Fruit fly (Drosophila melanogaster) whole organism, embryonic: ENCODE results near the gene JMJD4.

Experiments used
- Ada2b ChIP-seq: fragments of 200-800 bp; sonication (Bioruptor generic); IDR thresholded peaks from 2 replicates; pipeline ENCODE4 v1.3.6; 2022; ENCODE audit warnings: missing biosample characterization, missing genetic modification characterization
- CG10366 ChIP-seq: fragments of 200-800 bp; sonication (Bioruptor generic); IDR thresholded peaks from 2 replicates; pipeline ENCODE4 v1.3.6; 2022; ENCODE audit warnings: missing biosample characterization, missing genetic modification characterization
- CG10431 ChIP-seq: fragments of 200-800 bp; sonication (Bioruptor generic); optimal IDR thresholded peaks from 3 replicates; lab custom pipeline; 2018; ENCODE audit warnings: missing biosample characterization, mild to moderate bottlenecking, missing genetic modification characterization
- CG11247 ChIP-seq: fragments of 200-800 bp; sonication (Bioruptor generic); IDR thresholded peaks from 2 replicates; pipeline ENCODE4 v1.3.6; 2022; ENCODE audit warnings: missing biosample characterization, missing genetic modification characterization
- CG11456 ChIP-seq: fragments of 200-800 bp; sonication (Bioruptor generic); IDR thresholded peaks from 3 replicates; pipeline ENCODE4 v1.3.6; 2022; ENCODE audit warnings: missing biosample characterization, missing genetic modification characterization
- CG11695 ChIP-seq: fragments of 200-800 bp; sonication (Bioruptor generic); IDR thresholded peaks from 3 replicates; pipeline ENCODE4 v1.3.6; 2022; ENCODE audit warnings: missing biosample characterization, missing genetic modification characterization
- CG11723 ChIP-seq: fragments of 200-800 bp; sonication (Bioruptor generic); optimal IDR thresholded peaks from 2 replicates; lab custom pipeline; 2017; ENCODE audit warnings: missing biosample characterization, mild to moderate bottlenecking, missing genetic modification characterization
- CG13296 ChIP-seq: fragments of 200-800 bp; sonication (Bioruptor generic); optimal IDR thresholded peaks from 3 replicates; lab custom pipeline; 2018; ENCODE audit warnings: missing biosample characterization, mild to moderate bottlenecking, missing genetic modification characterization
- CG14441 ChIP-seq: fragments of 200-800 bp; sonication (Bioruptor generic); IDR thresholded peaks from 2 replicates; pipeline ENCODE4 v1.3.6; 2022; ENCODE audit warnings: missing biosample characterization, missing genetic modification characterization
- CG14965 ChIP-seq: fragments of 200-800 bp; sonication (Bioruptor generic); optimal IDR thresholded peaks from 2 replicates; lab custom pipeline; 2016; ENCODE audit warnings: missing biosample characterization, missing genetic modification characterization, borderline replicate concordance
- CG1832 ChIP-seq: fragments of 200-800 bp; sonication (Bioruptor generic); optimal IDR thresholded peaks from 2 replicates; lab custom pipeline; 2017; ENCODE audit warnings: missing biosample characterization, mild to moderate bottlenecking, missing genetic modification characterization, inconsistent platforms
- CG2875 ChIP-seq: fragments of 200-800 bp; sonication (Bioruptor generic); optimal IDR thresholded peaks from 2 replicates; lab custom pipeline; 2017; ENCODE audit warnings: missing biosample characterization, mild to moderate bottlenecking, missing genetic modification characterization, missing genetic modification reagents
- CG30431 ChIP-seq: fragments of 200-800 bp; sonication (Bioruptor generic); optimal IDR thresholded peaks from 2 replicates; lab custom pipeline; 2017; ENCODE audit warnings: missing biosample characterization, missing genetic modification characterization
- CG4707 ChIP-seq: fragments of 200-800 bp; sonication (Bioruptor generic); optimal IDR thresholded peaks from 2 replicates; lab custom pipeline; 2018; ENCODE audit warnings: missing biosample characterization, mild to moderate bottlenecking, missing genetic modification characterization, moderate library complexity
- CG5953 ChIP-seq: fragments of 200-800 bp; sonication (Bioruptor generic); IDR thresholded peaks from 2 replicates; pipeline ENCODE4 v1.3.6; 2022; ENCODE audit warnings: missing biosample characterization, missing genetic modification characterization
- CG6175 ChIP-seq: fragments of 200-800 bp; sonication (Bioruptor generic); IDR thresholded peaks from 3 replicates; pipeline ENCODE4 v1.3.6; 2022; ENCODE audit warnings: missing biosample characterization, missing genetic modification characterization
- CG6791 ChIP-seq: fragments of 200-800 bp; sonication (Bioruptor generic); IDR thresholded peaks from 3 replicates; pipeline ENCODE4 v1.3.6; 2022; ENCODE audit warnings: missing biosample characterization, missing genetic modification characterization; ENCODE audit not compliant: partially characterized antibody
- CG7357 ChIP-seq: fragments of 200-800 bp; sonication (Bioruptor generic); IDR thresholded peaks from 3 replicates; pipeline ENCODE4 v1.3.6; 2022; ENCODE audit warnings: missing biosample characterization, missing genetic modification characterization
- CG7372 ChIP-seq: fragments of 200-800 bp; sonication (Bioruptor generic); IDR thresholded peaks from 2 replicates; pipeline ENCODE4 v1.3.6; 2022; ENCODE audit warnings: missing biosample characterization, missing genetic modification characterization
- CG7745 ChIP-seq: fragments of 200-800 bp; sonication (Bioruptor generic); optimal IDR thresholded peaks from 2 replicates; lab custom pipeline; 2018; ENCODE audit warnings: missing biosample characterization, mild to moderate bottlenecking, missing genetic modification characterization, moderate library complexity
- Dll ChIP-seq: fragments of 200-800 bp; sonication (Bioruptor generic); IDR thresholded peaks from 4 replicates; pipeline ENCODE4 v1.3.6; 2022; ENCODE audit warnings: missing biosample characterization, missing genetic modification characterization; ENCODE audit not compliant: partially characterized antibody
- Ets65A ChIP-seq: fragments of 200-800 bp; sonication (Bioruptor generic); peaks from one replicate; lab custom pipeline; 2016; ENCODE audit warnings: missing biosample characterization, missing genetic modification characterization
- Fer3 ChIP-seq: fragments of 200-800 bp; sonication (Bioruptor generic); optimal IDR thresholded peaks from 2 replicates; lab custom pipeline; 2018; ENCODE audit warnings: missing biosample characterization, mild to moderate bottlenecking, missing genetic modification characterization, moderate library complexity
- HHEX ChIP-seq: fragments of 200-800 bp; sonication (Bioruptor generic); optimal IDR thresholded peaks from 3 replicates; lab custom pipeline; 2017; ENCODE audit warnings: missing biosample characterization, mild to moderate bottlenecking, missing genetic modification characterization, missing genetic modification reagents
- HmgZ ChIP-seq: fragments of 200-800 bp; sonication (Bioruptor generic); optimal IDR thresholded peaks from 2 replicates; lab custom pipeline; 2018; ENCODE audit warnings: missing biosample characterization, mild to moderate bottlenecking, missing genetic modification characterization
- Hsf ChIP-seq: fragments of 200-800 bp; sonication (Bioruptor generic); optimal IDR thresholded peaks from 3 replicates; lab custom pipeline; 2016; ENCODE audit warnings: missing biosample characterization, missing genetic modification characterization
- MTF-1 ChIP-seq: fragments of 200-800 bp; sonication (Bioruptor generic); optimal IDR thresholded peaks from 2 replicates; lab custom pipeline; 2018; ENCODE audit warnings: missing biosample characterization, mild to moderate bottlenecking, missing genetic modification characterization, borderline replicate concordance
- Neu2 ChIP-seq: fragments of 200-800 bp; sonication (Bioruptor generic); optimal IDR thresholded peaks from 3 replicates; lab custom pipeline; 2016; ENCODE audit warnings: missing biosample characterization, missing genetic modification characterization, borderline replicate concordance
- Rx ChIP-seq: fragments of 200-800 bp; sonication (Bioruptor generic); IDR thresholded peaks from 2 replicates; pipeline ENCODE4 v1.3.6; 2022; ENCODE audit warnings: missing biosample characterization, missing genetic modification characterization
- Sox100B ChIP-seq: fragments of 200-800 bp; sonication (Bioruptor generic); optimal IDR thresholded peaks from 3 replicates; lab custom pipeline; 2018; ENCODE audit warnings: missing biosample characterization, mild to moderate bottlenecking, missing genetic modification characterization
- Vsx1 ChIP-seq: fragments of 200-800 bp; sonication (Bioruptor generic); optimal IDR thresholded peaks from 2 replicates; lab custom pipeline; 2017; ENCODE audit warnings: missing biosample characterization, mild to moderate bottlenecking, missing genetic modification characterization, missing genetic modification reagents
- Xrp1 ChIP-seq: fragments of 200-800 bp; sonication (Bioruptor generic); IDR thresholded peaks from 2 replicates; pipeline ENCODE4 v1.3.6; 2022; ENCODE audit warnings: missing biosample characterization, missing genetic modification characterization
- amos ChIP-seq: fragments of 200-800 bp; sonication (Bioruptor generic); IDR thresholded peaks from 2 replicates; pipeline ENCODE4 v1.3.6; 2022; ENCODE audit warnings: missing biosample characterization, missing genetic modification characterization; ENCODE audit not compliant: partially characterized antibody
- ash1 ChIP-seq: fragments of 200-800 bp; sonication (Bioruptor generic); optimal IDR thresholded peaks from 2 replicates; lab custom pipeline; 2018; ENCODE audit warnings: missing biosample characterization, mild to moderate bottlenecking, missing genetic modification characterization
- bcd ChIP-seq: fragments of 200-800 bp; sonication (Bioruptor generic); optimal IDR thresholded peaks from 2 replicates; lab custom pipeline; 2017; ENCODE audit warnings: missing biosample characterization, mild to moderate bottlenecking, missing genetic modification characterization
- caup ChIP-seq: fragments of 200-800 bp; sonication (Bioruptor generic); optimal IDR thresholded peaks from 3 replicates; lab custom pipeline; 2017; ENCODE audit warnings: missing biosample characterization, mild to moderate bottlenecking, missing genetic modification characterization, moderate library complexity; ENCODE audit not compliant: severe bottlenecking
- crc ChIP-seq: fragments of 200-800 bp; sonication (Bioruptor generic); optimal IDR thresholded peaks from 2 replicates; lab custom pipeline; 2016; ENCODE audit warnings: missing biosample characterization, missing genetic modification characterization
- da ChIP-seq: fragments of 200-800 bp; sonication (Bioruptor generic); optimal IDR thresholded peaks from 2 replicates; lab custom pipeline; 2016; ENCODE audit warnings: missing biosample characterization, missing genetic modification characterization
- dpn ChIP-seq, 2 experiments: fragments of 200-800 bp; sonication (Bioruptor generic); optimal IDR thresholded peaks; 3 replicates each; lab custom pipeline; 2016; ENCODE audit warnings: missing biosample characterization in 2 of 2, missing genetic modification characterization in 2 of 2
- fd64A ChIP-seq: fragments of 200-800 bp; sonication (Bioruptor generic); optimal IDR thresholded peaks from 3 replicates; lab custom pipeline; 2018; ENCODE audit warnings: missing biosample characterization, mild to moderate bottlenecking, missing genetic modification characterization
- gce ChIP-seq: fragments of 200-800 bp; sonication (Bioruptor generic); IDR thresholded peaks from 3 replicates; pipeline ENCODE4 v1.3.6; 2022; ENCODE audit warnings: missing biosample characterization, missing genetic modification characterization
- gcm2 ChIP-seq: fragments of 200-800 bp; sonication (Bioruptor generic); optimal IDR thresholded peaks from 2 replicates; lab custom pipeline; 2016; ENCODE audit warnings: missing biosample characterization, missing genetic modification characterization
- kay ChIP-seq: fragments of 200-800 bp; sonication (Bioruptor generic); optimal IDR thresholded peaks from 2 replicates; lab custom pipeline; 2016; ENCODE audit warnings: missing biosample characterization, missing genetic modification characterization
- ken ChIP-seq: fragments of 200-800 bp; sonication (Bioruptor generic); IDR thresholded peaks from 3 replicates; pipeline ENCODE4 v1.3.6; 2022; ENCODE audit warnings: missing biosample characterization, missing genetic modification characterization
- nerfin-2 ChIP-seq: fragments of 200-800 bp; sonication (Bioruptor generic); IDR thresholded peaks from 2 replicates; pipeline ENCODE4 v1.3.6; 2022; ENCODE audit warnings: missing biosample characterization, missing genetic modification characterization; ENCODE audit not compliant: partially characterized antibody
- pfk ChIP-seq: fragments of 200-800 bp; sonication (Bioruptor generic); optimal IDR thresholded peaks from 2 replicates; lab custom pipeline; 2018; ENCODE audit warnings: missing biosample characterization, mild to moderate bottlenecking, missing genetic modification characterization, moderate library complexity
- stwl ChIP-seq: fragments of 200-800 bp; sonication (Bioruptor generic); optimal IDR thresholded peaks from 3 replicates; lab custom pipeline; 2018; ENCODE audit warnings: missing biosample characterization, mild to moderate bottlenecking, missing genetic modification characterization, moderate library complexity
- tup ChIP-seq: fragments of 200-800 bp; sonication (Bioruptor generic); optimal IDR thresholded peaks from 2 replicates; lab custom pipeline; 2016; ENCODE audit warnings: missing biosample characterization, mild to moderate bottlenecking, missing genetic modification characterization, moderate library complexity
- zf30C ChIP-seq: fragments of 200-800 bp; sonication (Bioruptor generic); optimal IDR thresholded peaks from 3 replicates; lab custom pipeline; 2018; ENCODE audit warnings: missing biosample characterization, mild to moderate bottlenecking, missing genetic modification characterization

Gene JMJD4

dm6 chr2L:18148552-18149219, 10.4 kb downstream of the JMJD4 start (continued):
- TF ChIP-seq Hsf (GFP tag; lab: Kevin White, UChicago) (peak; percentile 6), CG2875 (GFP tag; lab: Kevin White, UChicago) (peak; percentile 69), CG30431 (no peak), HHEX (peak; percentile 84), MTF-1 (GFP tag; lab: Kevin White, UChicago) (peak; percentile 91), CG7372 (GFP tag; lab: Robert Waterston, UW) (no peak), bcd (GFP tag; lab: Kevin White, UChicago) (peak; percentile 51), ken (peak; percentile 37; the same call in 1 of the 3 replicates), fd64A (GFP tag; lab: Kevin White, UChicago) (peak; percentile 87), amos (GFP tag; lab: Robert Waterston, UW) (no peak; the same call in 1 of the 2 replicates), tup (GFP tag; lab: Kevin White, UChicago) (peak; percentile 35), CG1832 (GFP tag; lab: Kevin White, UChicago) (no peak), ash1 (GFP tag; lab: Kevin White, UChicago) (peak; percentile 84), CG11456 (GFP tag; lab: Robert Waterston, UW) (peak; percentile 62; the same call in 2 of the 3 replicates), CG11247 (GFP tag; lab: Robert Waterston, UW) (no peak), dpn (GFP tag; optimal IDR thresholded peaks at IDR 0.05; lab: Kevin White, UChicago) (peak; percentile 14 to 36), zf30C (GFP tag; lab: Kevin White, UChicago) (no peak), pfk (GFP tag; lab: Kevin White, UChicago) (peak; percentile 91), gcm2 (peak; percentile 55), CG10431 (GFP tag; lab: Kevin White, UChicago) (peak; percentile 51), Ets65A (GFP tag; lab: Kevin White, UChicago) (no peak), Rx (GFP tag; lab: Robert Waterston, UW) (no peak), CG10366 (no peak; the same call in 1 of the 2 replicates), HmgZ (tag; lab: Kevin White, UChicago) (peak; percentile 77), CG13296 (GFP tag; lab: Kevin White, UChicago) (peak; percentile 83), CG7357 (no peak), CG5953 (GFP tag; lab: Robert Waterston, UW) (peak; percentile 67; the same call in 1 of the 2 replicates), gce (GFP tag; lab: Robert Waterston, UW) (peak; percentile 82), da (GFP tag; lab: Kevin White, UChicago) (no peak), Dll (no peak), crc (GFP tag; lab: Kevin White, UChicago) (no peak), CG11695 (GFP tag; lab: Robert Waterston, UW) (no peak), nerfin-2 (GFP tag; lab: Robert Waterston, UW) (no peak), kay (GFP tag; lab: Kevin White, UChicago) (no peak), CG4707 (GFP tag; lab: Kevin White, UChicago) (peak; percentile 69), Fer3 (tag; lab: Kevin White, UChicago) (peak; percentile 67), stwl (no peak), CG11723 (GFP tag; lab: Kevin White, UChicago) (peak; percentile 61), Vsx1 (GFP tag; lab: Kevin White, UChicago) (peak; percentile 82), Neu2 (GFP tag; lab: Kevin White, UChicago) (no peak), CG14965 (GFP tag; lab: Kevin White, UChicago) (no peak), CG6175 (GFP tag; lab: Robert Waterston, UW) (peak; percentile 80; the same call in 2 of the 3 replicates), CG6791 (GFP tag; lab: Robert Waterston, UW) (no peak), CG14441 (peak; percentile 47; the same call in 1 of the 2 replicates), caup (GFP tag; lab: Kevin White, UChicago) (peak; percentile 84), Sox100B (GFP tag; lab: Kevin White, UChicago) (peak; percentile 78), Xrp1 (peak; percentile 82), CG7745 (tag; lab: Kevin White, UChicago) (peak; percentile 3), Ada2b (no peak)
